Fruit fly (Drosophila melanogaster) whole organism, embryonic: ENCODE data around the gene CG9782.

Source experiments
- Adf1 ChIP-seq: fragments of 200-800 bp; sonication (Bioruptor generic); IDR thresholded peaks from 2 replicates; pipeline ENCODE4 v1.3.6; 2022; ENCODE audit warnings: missing biosample characterization, missing genetic modification characterization
- CG10209 ChIP-seq: fragments of 200-800 bp; sonication (Bioruptor generic); optimal IDR thresholded peaks from 3 replicates; lab custom pipeline; 2017; ENCODE audit warnings: missing biosample characterization, mild to moderate bottlenecking, missing genetic modification characterization, missing genetic modification reagents
- CG10654 ChIP-seq: fragments of 200-800 bp; sonication (Bioruptor generic); optimal IDR thresholded peaks from 2 replicates; lab custom pipeline; 2016; ENCODE audit warnings: missing biosample characterization, missing genetic modification characterization
- CG11093 ChIP-seq: fragments of 200-800 bp; sonication (Bioruptor generic); IDR thresholded peaks from 3 replicates; pipeline ENCODE4 v1.3.6; 2022; ENCODE audit warnings: missing biosample characterization, missing genetic modification characterization
- CG11504 ChIP-seq: fragments of 200-800 bp; sonication (Bioruptor generic); optimal IDR thresholded peaks from 3 replicates; lab custom pipeline; 2019; ENCODE audit warnings: missing biosample characterization, mild to moderate bottlenecking, missing genetic modification characterization, moderate library complexity
- CG11723 ChIP-seq: fragments of 200-800 bp; sonication (Bioruptor generic); optimal IDR thresholded peaks from 2 replicates; lab custom pipeline; 2017; ENCODE audit warnings: missing biosample characterization, mild to moderate bottlenecking, missing genetic modification characterization
- CG12155 ChIP-seq: fragments of 200-800 bp; sonication (Bioruptor generic); optimal IDR thresholded peaks from 3 replicates; lab custom pipeline; 2016; ENCODE audit warnings: missing biosample characterization, missing genetic modification characterization
- CG12299 ChIP-seq: fragments of 200-800 bp; sonication (Bioruptor generic); optimal IDR thresholded peaks from 2 replicates; lab custom pipeline; 2018; ENCODE audit warnings: missing biosample characterization, mild to moderate bottlenecking, missing genetic modification characterization
- CG12769 ChIP-seq: fragments of 200-800 bp; sonication (Bioruptor generic); optimal IDR thresholded peaks from 2 replicates; lab custom pipeline; 2019; ENCODE audit warnings: missing biosample characterization, mild to moderate bottlenecking, missing genetic modification characterization, moderate library complexity
- CG13424 ChIP-seq: fragments of 200-800 bp; sonication (Bioruptor generic); optimal IDR thresholded peaks from 2 replicates; lab custom pipeline; 2019; ENCODE audit warnings: missing biosample characterization, mild to moderate bottlenecking, missing genetic modification characterization, moderate library complexity
- CG14965 ChIP-seq: fragments of 200-800 bp; sonication (Bioruptor generic); optimal IDR thresholded peaks from 2 replicates; lab custom pipeline; 2016; ENCODE audit warnings: missing biosample characterization, missing genetic modification characterization, borderline replicate concordance
- CG17361 ChIP-seq: fragments of 200-800 bp; sonication (Bioruptor generic); IDR thresholded peaks from 3 replicates; pipeline ENCODE4 v1.3.6; 2022; ENCODE audit warnings: missing biosample characterization, missing genetic modification characterization
- CG1792 ChIP-seq: fragments of 200-800 bp; sonication (Bioruptor generic); optimal IDR thresholded peaks from 2 replicates; lab custom pipeline; 2016; ENCODE audit warnings: missing biosample characterization, missing genetic modification characterization
- CG2712 ChIP-seq: fragments of 200-800 bp; optimal IDR thresholded peaks from 3 replicates; lab custom pipeline; 2019; ENCODE audit warnings: missing biosample characterization, mild to moderate bottlenecking, missing genetic modification characterization, moderate library complexity
- CG4404 ChIP-seq: fragments of 200-800 bp; sonication (Bioruptor generic); IDR thresholded peaks from 2 replicates; pipeline ENCODE4 v1.3.6; 2022; ENCODE audit warnings: missing biosample characterization, missing genetic modification characterization
- CG4730 ChIP-seq: fragments of 200-800 bp; sonication (Bioruptor generic); IDR thresholded peaks from 2 replicates; pipeline ENCODE4 v1.3.6; 2022; ENCODE audit warnings: missing biosample characterization, missing genetic modification characterization
- CG8281 ChIP-seq: fragments of 200-800 bp; sonication (Bioruptor generic); optimal IDR thresholded peaks from 2 replicates; lab custom pipeline; 2018; ENCODE audit warnings: missing biosample characterization, mild to moderate bottlenecking, missing genetic modification characterization, moderate library complexity
- CG8944 ChIP-seq: fragments of 200-800 bp; sonication (Bioruptor generic); optimal IDR thresholded peaks from 3 replicates; lab custom pipeline; 2016; ENCODE audit warnings: missing biosample characterization, missing genetic modification characterization
- CkIIα-i1 ChIP-seq: fragments of 200-800 bp; sonication (Bioruptor generic); IDR thresholded peaks from 2 replicates; pipeline ENCODE4 v1.3.6; 2022; ENCODE audit warnings: missing biosample characterization, missing genetic modification characterization
- Dll ChIP-seq: fragments of 200-800 bp; sonication (Bioruptor generic); IDR thresholded peaks from 4 replicates; pipeline ENCODE4 v1.3.6; 2022; ENCODE audit warnings: missing biosample characterization, missing genetic modification characterization; ENCODE audit not compliant: partially characterized antibody
- Fer1 ChIP-seq: fragments of 200-800 bp; sonication (Bioruptor generic); optimal IDR thresholded peaks from 2 replicates; lab custom pipeline; 2017; ENCODE audit warnings: missing biosample characterization, mild to moderate bottlenecking, missing genetic modification characterization
- Hr78 ChIP-seq, 2 experiments: fragments of 200-800 bp in 1 of 2; fragments of >200 bp in 1 of 2; sonication (Bioruptor generic) in 1 of 2; optimal IDR thresholded peaks; 2 replicates each; lab custom pipeline; 2017 to 2019; ENCODE audit warnings: missing biosample characterization in 2 of 2, missing genetic modification characterization in 2 of 2, mild to moderate bottlenecking in 1 of 2, moderate library complexity in 1 of 2
- MESR4 ChIP-seq: fragments of 200-800 bp; sonication (Bioruptor generic); optimal IDR thresholded peaks from 2 replicates; lab custom pipeline; 2018; ENCODE audit warnings: missing biosample characterization, mild to moderate bottlenecking, missing genetic modification characterization, moderate library complexity
- Med ChIP-seq: fragments of 200-800 bp; sonication (Bioruptor generic); peaks from one replicate; lab custom pipeline; 2016; ENCODE audit warnings: missing biosample characterization, missing genetic modification characterization, mild to moderate bottlenecking, inconsistent platforms, moderate library complexity
- Myb ChIP-seq: fragments of 200-800 bp; sonication (Bioruptor generic); optimal IDR thresholded peaks from 2 replicates; lab custom pipeline; 2016; ENCODE audit warnings: missing biosample characterization, missing genetic modification characterization
- NFAT ChIP-seq: fragments of 200-800 bp; sonication (Bioruptor generic); IDR thresholded peaks from 2 replicates; pipeline ENCODE4 v1.3.6; 2022; ENCODE audit warnings: missing biosample characterization, missing genetic modification characterization
- Optix ChIP-seq: fragments of 200-800 bp; sonication (Bioruptor generic); IDR thresholded peaks from 3 replicates; pipeline ENCODE4 v1.3.6; 2022; ENCODE audit warnings: missing biosample characterization, missing genetic modification characterization
- Sry-β ChIP-seq: fragments of 200-800 bp; sonication (Bioruptor generic); optimal IDR thresholded peaks from 2 replicates; lab custom pipeline; 2018; ENCODE audit warnings: missing biosample characterization, mild to moderate bottlenecking, missing genetic modification characterization, moderate library complexity
- ap ChIP-seq: fragments of 200-800 bp; sonication (Bioruptor generic); IDR thresholded peaks from 2 replicates; pipeline ENCODE4 v1.3.6; 2022; ENCODE audit warnings: missing biosample characterization, missing genetic modification characterization
- bab2 ChIP-seq: fragments of 200-800 bp; sonication (Bioruptor generic); optimal IDR thresholded peaks from 2 replicates; lab custom pipeline; 2016; ENCODE audit warnings: missing biosample characterization, missing genetic modification characterization
- br ChIP-seq: fragments of >200 bp; optimal IDR thresholded peaks from 2 replicates; lab custom pipeline; 2017
- dan ChIP-seq: fragments of 200-800 bp; sonication (Bioruptor generic); IDR thresholded peaks from 2 replicates; pipeline ENCODE4 v1.3.6; 2022; ENCODE audit warnings: missing biosample characterization, missing genetic modification characterization
- gro ChIP-seq: fragments of 200-800 bp; sonication (Bioruptor generic); optimal IDR thresholded peaks from 2 replicates; lab custom pipeline; 2016; ENCODE audit warnings: missing biosample characterization, missing genetic modification characterization
- jigr1 ChIP-seq: fragments of 200-800 bp; sonication (Bioruptor generic); IDR thresholded peaks from 3 replicates; pipeline ENCODE4 v1.3.6; 2022; ENCODE audit warnings: missing biosample characterization, missing genetic modification characterization
- kay ChIP-seq: fragments of 200-800 bp; sonication (Bioruptor generic); optimal IDR thresholded peaks from 2 replicates; lab custom pipeline; 2016; ENCODE audit warnings: missing biosample characterization, missing genetic modification characterization
- lmd ChIP-seq: fragments of 200-800 bp; sonication (Bioruptor generic); IDR thresholded peaks from 2 replicates; pipeline ENCODE4 v1.3.6; 2022; ENCODE audit warnings: missing biosample characterization, missing genetic modification characterization
- nau ChIP-seq: fragments of 200-800 bp; sonication (Bioruptor generic); optimal IDR thresholded peaks from 3 replicates; lab custom pipeline; 2017; ENCODE audit warnings: missing biosample characterization, mild to moderate bottlenecking, missing genetic modification characterization, missing genetic modification reagents
- nerfin-2 ChIP-seq: fragments of 200-800 bp; sonication (Bioruptor generic); IDR thresholded peaks from 2 replicates; pipeline ENCODE4 v1.3.6; 2022; ENCODE audit warnings: missing biosample characterization, missing genetic modification characterization; ENCODE audit not compliant: partially characterized antibody
- prd ChIP-seq, 3 experiments: fragments of >200 bp in 2 of 3; fragments of 200-800 bp in 1 of 3; sonication (Bioruptor generic) in 1 of 3; optimal IDR thresholded peaks in 2 of 3; IDR thresholded peaks in 1 of 3; 2 replicates in 2 of 3; 3 replicates in 1 of 3; pipeline versions ENCODE4 v1.3.6 to Lab custom; 2017 to 2022; ENCODE audit warnings: missing biosample characterization in 1 of 3, missing genetic modification characterization in 1 of 3
- slbo ChIP-seq: fragments of 200-800 bp; sonication (Bioruptor generic); IDR thresholded peaks from 2 replicates; pipeline ENCODE4 v1.3.6; 2022; ENCODE audit warnings: missing biosample characterization, missing genetic modification characterization
- slp2 ChIP-seq: fragments of 200-800 bp; sonication (Bioruptor generic); optimal IDR thresholded peaks from 2 replicates; lab custom pipeline; 2016; ENCODE audit warnings: missing biosample characterization, missing genetic modification characterization
- sna ChIP-seq: fragments of 200-800 bp; sonication (Bioruptor generic); IDR thresholded peaks from 2 replicates; pipeline ENCODE4 v1.3.6; 2022; ENCODE audit warnings: missing biosample characterization, missing genetic modification characterization; ENCODE audit not compliant: partially characterized antibody
- so ChIP-seq: fragments of 200-800 bp; sonication (Bioruptor generic); IDR thresholded peaks from 3 replicates; pipeline ENCODE4 v1.3.6; 2022; ENCODE audit warnings: missing biosample characterization, missing genetic modification characterization
- sqz ChIP-seq: fragments of 200-800 bp; sonication (Bioruptor generic); optimal IDR thresholded peaks from 3 replicates; lab custom pipeline; 2018; ENCODE audit warnings: missing biosample characterization, mild to moderate bottlenecking, missing genetic modification characterization
- tgo ChIP-seq: fragments of 200-800 bp; sonication (Bioruptor generic); IDR thresholded peaks from 3 replicates; pipeline ENCODE4 v1.3.6; 2022; ENCODE audit warnings: missing biosample characterization, missing genetic modification characterization
- tll ChIP-seq, 2 experiments: fragments of 200-800 bp in 1 of 2; fragments of >200 bp in 1 of 2; sonication (Bioruptor generic) in 1 of 2; optimal IDR thresholded peaks; 2 replicates each; lab custom pipeline; 2017 to 2019; ENCODE audit warnings: missing biosample characterization in 2 of 2, missing genetic modification characterization in 2 of 2, mild to moderate bottlenecking in 1 of 2, moderate library complexity in 1 of 2
- tna ChIP-seq: fragments of 200-800 bp; sonication (Bioruptor generic); IDR thresholded peaks from 2 replicates; pipeline ENCODE4 v1.3.6; 2022; ENCODE audit warnings: missing biosample characterization, missing genetic modification characterization; ENCODE audit not compliant: partially characterized antibody
- usp ChIP-seq: fragments of >200 bp; optimal IDR thresholded peaks from 2 replicates; lab custom pipeline; 2017; ENCODE audit warnings: missing biosample characterization, missing genetic modification characterization

Gene CG9782

dm6 chrX:16640260-16641100 is 19.1 kb upstream of the CG9782 start, which contains the start of the genes SNRPG and mthl1 (continued):
- TF ChIP-seq dan (GFP tag; lab: Robert Waterston, UW), result peak; percentile 61; the same call in 1 of the 2 replicates
- no peak for TF ChIP-seq CG14965
- peak; percentile 91 for TF ChIP-seq CG11093
- TF ChIP-seq CG1792 (GFP tag; lab: Kevin White, UChicago), result peak; percentile 41
- TF ChIP-seq CG12299 (tag; lab: Kevin White, UChicago), result peak; percentile 2
- peak; percentile 63; the same call in 2 of the 3 replicates for TF ChIP-seq so (GFP tag; lab: Robert Waterston, UW)
- peak; percentile 92 for TF ChIP-seq tgo (GFP tag; lab: Robert Waterston, UW)
- TF ChIP-seq tna (GFP tag; lab: Robert Waterston, UW), result peak; percentile 46; the same call in 1 of the 2 replicates
- TF ChIP-seq Fer1 (GFP tag; lab: Kevin White, UChicago), result peak; percentile 3
- peak; percentile 97 for TF ChIP-seq slbo (GFP tag; lab: Robert Waterston, UW)
- peak; percentile 74 for TF ChIP-seq CG11504 (tag; lab: Kevin White, UChicago)
- no peak for TF ChIP-seq CG8281 (tag; lab: Kevin White, UChicago)
- TF ChIP-seq Adf1 (GFP tag; lab: Robert Waterston, UW), result peak; percentile 68
- TF ChIP-seq usp, result no peak
- peak; percentile 82 for TF ChIP-seq bab2 (GFP tag; lab: Kevin White, UChicago)
- TF ChIP-seq Sry-β, result peak; percentile 71
- TF ChIP-seq CG8944 (GFP tag; lab: Kevin White, UChicago), result peak; percentile 72
- peak; percentile 70 for TF ChIP-seq CG2712 (tag; lab: Kevin White, UChicago)
- peak; percentile 74 for TF ChIP-seq CG10209 (GFP tag; lab: Kevin White, UChicago)
- TF ChIP-seq br (lab: Kevin White, UChicago), result no peak
- TF ChIP-seq nau (GFP tag; lab: Kevin White, UChicago), result no peak
- peak; percentile 89 for TF ChIP-seq Optix (GFP tag; lab: Robert Waterston, UW)
- TF ChIP-seq CG4730 (GFP tag; lab: Robert Waterston, UW), result peak; percentile 90
- TF ChIP-seq CkIIα-i1, result peak; percentile 68; the same call in 1 of the 2 replicates
- TF ChIP-seq Dll (GFP tag; lab: Robert Waterston, UW), result peak; percentile 79
- TF ChIP-seq CG12769 (tag; lab: Kevin White, UChicago), result peak; percentile 72
- TF ChIP-seq CG10654 (GFP tag; lab: Kevin White, UChicago), result peak; percentile 68
- peak; percentile 81 for TF ChIP-seq CG12155
- peak; percentile 36; the same call in 1 of the 2 replicates for TF ChIP-seq sna (GFP tag; lab: Robert Waterston, UW)
- TF ChIP-seq gro (GFP tag; lab: Kevin White, UChicago), result no peak
- TF ChIP-seq NFAT (GFP tag; lab: Robert Waterston, UW), result peak; percentile 96
- TF ChIP-seq Hr78 (GFP tag; optimal IDR thresholded peaks at IDR 0.05; lab: Kevin White, UChicago), result no peak
- peak; percentile 86 for TF ChIP-seq CG4404 (GFP tag; lab: Robert Waterston, UW)
- peak; percentile 92 for TF ChIP-seq CG17361 (GFP tag; lab: Robert Waterston, UW)
- TF ChIP-seq kay (GFP tag; lab: Kevin White, UChicago), result peak; percentile 29
- peak; percentile 92 for TF ChIP-seq jigr1 (GFP tag; lab: Robert Waterston, UW)
- no peak for TF ChIP-seq nerfin-2 (GFP tag; lab: Robert Waterston, UW)
- TF ChIP-seq prd (optimal IDR thresholded peaks at IDR 0.05; lab: Kevin White, UChicago), result no peak
- TF ChIP-seq prd (GFP tag; IDR thresholded peaks at IDR 0.05; lab: Robert Waterston, UW), result peak; percentile 97
- TF ChIP-seq slp2 (GFP tag; lab: Kevin White, UChicago), result peak; percentile 1
- peak; percentile 43 for TF ChIP-seq Myb (GFP tag; lab: Kevin White, UChicago)
- peak in 1 of 2 experiments; percentile 62 for TF ChIP-seq tll (GFP tag; optimal IDR thresholded peaks at IDR 0.05; lab: Kevin White, UChicago)
- TF ChIP-seq ap (GFP tag; lab: Robert Waterston, UW), result peak; percentile 91
- TF ChIP-seq sqz, result peak; percentile 96
- peak; percentile 96 for TF ChIP-seq Med (GFP tag; lab: Kevin White, UChicago)
- TF ChIP-seq CG13424 (tag; lab: Kevin White, UChicago), result peak; percentile 72
- TF ChIP-seq lmd (GFP tag; lab: Robert Waterston, UW), result peak; percentile 95
- peak; percentile 52 for TF ChIP-seq CG11723 (GFP tag; lab: Kevin White, UChicago)
- peak; percentile 34 for TF ChIP-seq MESR4
